Fruit fly (Drosophila melanogaster): Measurements from ENCODE around the gene CG31862.

Gene CG31862

dm6 chr2L:12369612-12370011, 31.0 kb downstream of the CG31862 start (continued):
- TF ChIP-seq NC2α (GFP tag; optimal IDR thresholded peaks at IDR 0.05), result no peak
- 0 out of 3 replicates have a peak, but pooled peaks have one; percentile 32 for TF ChIP-seq sr (GFP tag; IDR thresholded peaks at IDR 0.05)
- TF ChIP-seq Fer3 (tag; optimal IDR thresholded peaks at IDR 0.05), result peak; percentile 49
- TF ChIP-seq HHEX (GFP tag; optimal IDR thresholded peaks at IDR 0.05), result peak; percentile 53
- no peak for TF ChIP-seq CG13775 (GFP tag; optimal IDR thresholded peaks at IDR 0.05)
- no peak for TF ChIP-seq Chrac-16 (GFP tag; optimal IDR thresholded peaks at IDR 0.05)
- TF ChIP-seq CG15514 (GFP tag; optimal IDR thresholded peaks at IDR 0.05), result peak; percentile 52
- peak; percentile 74 for TF ChIP-seq mirr (GFP tag; optimal IDR thresholded peaks at IDR 0.05)
- no peak for TF ChIP-seq nom (GFP tag; optimal IDR thresholded peaks at IDR 0.05)
- no peak for TF ChIP-seq H15 (GFP tag; IDR thresholded peaks at IDR 0.05)
- peak; percentile 6 for TF ChIP-seq sqz (GFP tag; optimal IDR thresholded peaks at IDR 0.05)
- peak; percentile 37 for TF ChIP-seq sd (tag; optimal IDR thresholded peaks at IDR 0.05)
- peak; percentile 57 for TF ChIP-seq CG13296 (GFP tag; optimal IDR thresholded peaks at IDR 0.05)
- no peak for TF ChIP-seq CG10431 (GFP tag; optimal IDR thresholded peaks at IDR 0.05)
- TF ChIP-seq CG17385 (GFP tag; optimal IDR thresholded peaks at IDR 0.05), result peak; percentile 17
- peak; percentile 58 for TF ChIP-seq CG7987 (GFP tag; optimal IDR thresholded peaks at IDR 0.05)
- no peak for TF ChIP-seq CG2712 (tag; optimal IDR thresholded peaks at IDR 0.05)
- peak; percentile 37; the same call in 1 of the 2 replicates for TF ChIP-seq Xrp1 (GFP tag; IDR thresholded peaks at IDR 0.05)
- peak; percentile 12 for TF ChIP-seq zfh2 (GFP tag; optimal IDR thresholded peaks at IDR 0.05)
- TF ChIP-seq CG12219 (GFP tag; optimal IDR thresholded peaks at IDR 0.05), result no peak
- peak; percentile 49; the same call in 1 of the 2 replicates for TF ChIP-seq CG11247 (GFP tag; IDR thresholded peaks at IDR 0.05)
- TF ChIP-seq CG12744 (GFP tag; optimal IDR thresholded peaks at IDR 0.05), result peak; percentile 5
- TF ChIP-seq sisA (GFP tag; IDR thresholded peaks at IDR 0.05), result no peak
- TF ChIP-seq Med (GFP tag), result peak; percentile 91
- TF ChIP-seq HmgD (GFP tag; optimal IDR thresholded peaks at IDR 0.05), result no peak
- TF ChIP-seq Antp (GFP tag; optimal IDR thresholded peaks at IDR 0.05), result no peak
- no peak for TF ChIP-seq Abd-B (GFP tag; optimal IDR thresholded peaks at IDR 0.05)
- peak; percentile 2 for TF ChIP-seq Sox100B (GFP tag; optimal IDR thresholded peaks at IDR 0.05)
- TF ChIP-seq caup (GFP tag; optimal IDR thresholded peaks at IDR 0.05; ENCODE audit: severe bottlenecking), result peak; percentile 62
- peak; percentile 3 for TF ChIP-seq Vsx1 (GFP tag; optimal IDR thresholded peaks at IDR 0.05)
- 0 out of 3 replicates have a peak, but pooled peaks have one; percentile 25 for TF ChIP-seq ci (GFP tag; IDR thresholded peaks at IDR 0.05)
- TF ChIP-seq CG11696 (GFP tag; IDR thresholded peaks at IDR 0.05), result peak; percentile 29; the same call in 1 of the 2 replicates
- peak; percentile 49 for TF ChIP-seq CG6813 (GFP tag; optimal IDR thresholded peaks at IDR 0.05)
- no peak for TF ChIP-seq D19A (tag; optimal IDR thresholded peaks at IDR 0.05)
- peak; percentile 58 for TF ChIP-seq schlank (tag; optimal IDR thresholded peaks at IDR 0.05)
- TF ChIP-seq CG11560 (tag; IDR thresholded peaks at IDR 0.05), result no peak
- TF ChIP-seq CG14014 (GFP tag; IDR thresholded peaks at IDR 0.05), result peak; percentile 69; the same call in 1 of the 2 replicates
- no peak for TF ChIP-seq sens-2 (GFP tag; IDR thresholded peaks at IDR 0.05)
- peak; percentile 45 for TF ChIP-seq ATbp (GFP tag; optimal IDR thresholded peaks at IDR 0.05)
- peak; percentile 32; the same call in 1 of the 2 replicates for TF ChIP-seq ranshi (GFP tag; IDR thresholded peaks at IDR 0.05)
- TF ChIP-seq CG16863 (GFP tag; optimal IDR thresholded peaks at IDR 0.05), result no peak
- peak; percentile 15 for TF ChIP-seq CG13424 (tag; optimal IDR thresholded peaks at IDR 0.05)
- TF ChIP-seq wdn (GFP tag; IDR thresholded peaks at IDR 0.05), result 0 out of 2 replicates have a peak, but pooled peaks have one; percentile 25
- TF ChIP-seq Rfx (GFP tag; IDR thresholded peaks at IDR 0.05), result peak; percentile 52; the same call in 1 of the 2 replicates
- peak; percentile 33 for TF ChIP-seq gro (GFP tag; optimal IDR thresholded peaks at IDR 0.05)
- TF ChIP-seq CG6765 (GFP tag; optimal IDR thresholded peaks at IDR 0.05), result peak; percentile 5
- TF ChIP-seq dpn (GFP tag; optimal IDR thresholded peaks at IDR 0.05), result peak in 1 of 2 experiments; percentile 6
- no peak for TF ChIP-seq CG31441 (GFP tag; IDR thresholded peaks at IDR 0.05)
- peak; percentile 12 for TF ChIP-seq bcd (GFP tag; optimal IDR thresholded peaks at IDR 0.05)
- 0 out of 2 replicates have a peak, but pooled peaks have one; percentile 33 for TF ChIP-seq stc (GFP tag; IDR thresholded peaks at IDR 0.05)
